Fruit fly (Drosophila melanogaster): ENCODE data around the gene CG14050.

- TF ChIP-seq cic (GFP tag; optimal IDR thresholded peaks at IDR 0.05), result no peak
- TF ChIP-seq toe (GFP tag; optimal IDR thresholded peaks at IDR 0.05), result no peak
- no peak for TF ChIP-seq pad (GFP tag; optimal IDR thresholded peaks at IDR 0.05)
- TF ChIP-seq kay (GFP tag; ENCODE audit: borderline replicate concordance), result no peak
- TF ChIP-seq cnc (optimal IDR thresholded peaks at IDR 0.05), result no peak
- TF ChIP-seq Mnt (GFP tag; optimal IDR thresholded peaks at IDR 0.05), result no peak
- TF ChIP-seq CG7101 (tag; optimal IDR thresholded peaks at IDR 0.05), result no peak
Observed at dm6 chrX:2275249-2275872, 50.7 kb downstream of the CG14050 start, which contains the start of gene Vml.
